Fruit fly (Drosophila melanogaster) ovary, adult (tissue): ENCODE measurements around the gene RtcB.

Experiments used
- CG17801 ChIP-seq: fragments of 200-800 bp; optimal IDR thresholded peaks from 2 replicates; lab custom pipeline; 2019; ENCODE audit warnings: missing biosample characterization, mild to moderate bottlenecking, missing genetic modification characterization, moderate library complexity; ENCODE audit not compliant: partially characterized antibody

RtcB gene

DNA sequence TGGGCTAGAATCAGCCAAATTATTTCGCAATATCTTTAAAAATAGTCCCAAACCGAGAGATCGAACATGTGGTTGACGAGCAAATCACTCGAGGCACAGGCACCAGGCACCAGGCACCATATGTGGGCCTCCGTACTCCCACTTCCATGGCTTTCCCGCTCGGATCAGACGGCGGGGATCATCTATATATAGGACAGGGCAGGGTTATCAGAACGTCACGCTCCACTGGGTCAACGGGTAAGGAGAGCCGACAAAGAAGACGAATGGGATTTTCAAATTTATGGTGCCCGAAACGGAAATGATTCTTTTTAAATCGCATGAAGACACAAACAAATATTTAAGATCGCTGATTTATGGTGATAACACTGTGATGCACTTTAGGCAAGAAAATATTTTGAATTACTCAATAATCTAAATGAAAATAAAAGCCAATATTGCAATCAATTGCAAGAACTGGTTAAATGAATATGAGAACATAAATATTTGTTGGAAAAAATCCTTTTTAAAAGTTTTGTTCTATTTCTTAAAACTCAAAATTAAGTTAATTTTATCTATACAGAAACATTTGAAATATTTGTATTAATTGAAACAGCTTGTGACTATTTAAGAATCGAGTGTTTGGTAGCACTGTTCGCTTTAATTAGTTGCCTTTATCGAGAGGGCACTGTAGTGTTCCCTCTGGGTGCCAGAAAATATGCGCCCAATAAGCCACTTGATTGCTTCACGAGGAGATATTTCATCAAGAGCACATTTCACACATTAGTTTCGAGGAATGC, 17.1 kb upstream of the RtcB start:
- TF ChIP-seq CG17801 (GFP tag; lab: Kevin White, UChicago): no peak

DNA sequence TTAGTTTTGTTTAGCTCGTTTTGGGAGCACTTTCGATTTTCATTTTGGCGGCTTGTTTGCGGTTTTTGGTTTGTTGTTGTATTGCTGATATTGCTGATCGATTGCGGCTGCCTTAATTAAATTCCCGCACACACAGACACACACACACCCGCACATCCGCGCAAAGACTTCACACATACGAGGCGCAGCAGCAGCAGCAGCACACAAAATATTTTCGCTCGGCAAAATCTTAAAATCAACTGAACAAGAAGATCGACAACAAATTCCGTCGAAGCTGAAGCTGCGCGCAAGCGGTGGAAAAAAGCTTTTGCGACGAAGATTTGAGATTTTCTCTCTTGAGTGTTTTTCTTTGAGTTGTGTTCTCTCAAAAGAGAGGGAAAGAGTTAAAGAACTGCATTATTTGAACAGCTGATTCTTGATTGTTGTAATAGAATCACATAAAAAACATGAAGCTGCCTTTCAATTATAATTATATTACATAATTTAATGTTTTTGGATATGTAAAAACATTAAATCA, 16.2 kb upstream of the RtcB start:
- TF ChIP-seq CG17801 (GFP tag; lab: Kevin White, UChicago): no peak

DNA sequence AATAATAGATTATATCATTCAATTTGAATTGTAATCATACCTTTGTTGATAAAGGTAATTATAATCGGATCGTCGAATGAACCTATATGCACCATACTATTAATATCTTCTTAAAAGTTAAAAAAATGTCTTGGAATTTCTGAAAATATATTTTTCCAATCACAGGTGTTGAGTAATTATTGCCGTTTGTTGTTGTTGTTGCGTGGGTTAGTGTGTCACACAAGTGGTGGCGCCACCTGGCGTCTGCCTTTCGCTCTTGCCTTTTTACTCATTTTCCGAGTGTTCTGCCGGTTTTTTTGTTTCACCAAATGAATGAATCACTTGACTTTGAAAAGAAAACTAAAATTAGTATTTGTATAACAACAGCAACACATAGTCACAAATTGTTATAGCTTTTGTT, 15.3 kb upstream of the RtcB start:
- TF ChIP-seq CG17801 (GFP tag; lab: Kevin White, UChicago): no peak

DNA sequence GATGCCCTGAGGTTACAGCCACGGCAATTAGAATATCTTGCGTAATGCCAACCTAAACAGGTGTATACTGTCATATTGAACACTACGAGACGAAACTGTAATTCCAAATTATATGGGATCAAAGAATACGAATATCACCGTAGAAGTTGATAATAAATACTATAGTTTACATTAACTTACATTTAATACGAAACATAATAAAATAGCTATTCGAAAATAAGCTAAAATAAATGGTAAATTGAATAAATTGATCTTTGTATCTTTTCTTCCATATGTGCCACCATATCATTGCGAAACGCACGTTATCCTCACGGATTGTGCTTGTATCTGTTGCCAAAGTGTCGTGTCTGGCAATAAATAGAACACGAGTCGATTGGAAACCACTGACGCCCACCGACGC, 14.6 kb upstream of the RtcB start:
- no peak for TF ChIP-seq CG17801 (GFP tag; lab: Kevin White, UChicago)

DNA sequence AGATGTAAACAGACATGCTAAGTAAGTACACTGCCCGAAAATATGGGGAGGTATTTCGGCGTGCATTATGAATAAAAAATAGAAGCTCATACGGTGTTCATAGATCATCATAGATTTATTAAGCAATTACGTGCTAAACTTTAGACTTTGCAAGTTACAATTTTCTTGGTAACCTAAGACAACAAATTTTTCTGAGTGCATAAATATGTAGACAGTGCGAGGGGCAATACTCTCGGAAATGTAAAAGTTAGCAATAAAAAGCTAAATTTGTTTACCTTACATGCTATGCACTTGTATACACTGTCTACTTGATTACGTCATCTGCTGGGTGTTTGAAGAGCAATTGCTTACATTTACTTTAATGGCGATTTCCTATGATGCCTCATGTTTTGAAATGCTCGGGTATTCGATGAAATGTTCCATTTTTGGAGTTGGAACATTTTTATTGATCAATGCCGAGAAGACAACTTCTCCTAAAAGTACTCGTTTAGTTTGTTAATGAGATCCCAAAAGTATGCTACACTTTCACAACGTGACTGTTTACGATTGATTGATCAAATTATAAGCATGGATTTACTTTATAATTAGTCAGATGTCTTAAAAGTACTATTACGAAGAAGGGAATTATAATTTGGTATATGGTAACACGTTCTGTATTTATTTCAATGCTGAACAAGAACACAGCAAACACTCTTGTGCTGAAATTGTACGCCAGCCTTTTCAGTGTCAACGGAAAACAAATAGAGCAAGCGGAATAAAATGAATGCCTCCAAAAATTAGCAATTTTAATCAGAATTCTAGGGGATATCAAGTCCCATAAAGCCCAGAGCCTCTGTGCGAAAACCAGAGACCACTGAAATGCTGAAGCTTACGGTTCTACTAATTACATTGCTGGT, 13.6 kb upstream of the RtcB start, which contains the start of gene Lectin-galC1:
Gene Lectin-galC1, plus strand, starts transcription at position 846 of the 896 bp plus-strand sequence.
- peak; percentile 41 for TF ChIP-seq CG17801 (GFP tag; lab: Kevin White, UChicago)

DNA sequence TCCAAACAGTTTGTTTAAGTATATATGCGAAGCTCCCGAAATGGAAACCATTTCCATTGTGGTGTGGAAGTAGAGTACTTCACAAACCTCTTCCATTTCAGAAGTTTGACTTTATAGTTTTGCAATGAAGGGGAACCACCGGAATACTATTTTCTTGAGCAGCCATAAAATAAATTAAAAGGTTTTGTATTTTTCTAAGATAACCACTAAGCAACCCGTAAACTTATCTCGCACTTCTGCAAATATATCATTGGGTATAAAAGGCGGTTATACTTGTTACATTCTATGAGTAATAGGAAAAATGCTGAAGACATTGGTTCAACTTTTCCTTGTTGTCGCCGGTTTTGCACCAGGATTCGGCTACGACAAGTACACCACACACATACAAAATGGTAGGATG, 12.4 kb upstream of the RtcB start, which contains the start of gene lectin-37Da:
Gene lectin-37Da, plus strand, starts transcription at position 301 of the 400 bp plus-strand sequence.
- no peak for TF ChIP-seq CG17801 (GFP tag; lab: Kevin White, UChicago)

DNA sequence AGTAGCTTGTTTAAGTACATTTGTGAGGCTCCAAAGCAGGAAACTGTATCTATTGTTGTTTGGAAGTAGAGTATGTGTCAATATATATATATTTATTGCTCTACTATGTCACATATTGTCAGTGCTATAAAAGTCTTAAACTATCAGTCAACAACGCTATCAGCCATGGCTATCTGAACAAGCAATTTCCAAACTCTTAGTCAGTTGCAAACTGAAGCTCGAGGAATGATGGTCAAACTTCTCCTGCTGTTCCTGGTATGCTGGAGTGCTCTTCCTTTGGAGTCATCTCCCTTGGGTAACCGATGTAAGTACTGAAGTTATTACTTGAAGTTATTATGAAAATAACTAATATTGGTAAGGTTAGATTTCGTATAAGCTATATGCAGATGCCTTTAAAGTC, 11.6 kb upstream of the RtcB start, which contains the start of gene lectin-37Db:
Gene lectin-37Db, plus strand, starts transcription at position 204 of the 400 bp plus-strand sequence.
- TF ChIP-seq CG17801 (GFP tag; lab: Kevin White, UChicago): no peak

DNA sequence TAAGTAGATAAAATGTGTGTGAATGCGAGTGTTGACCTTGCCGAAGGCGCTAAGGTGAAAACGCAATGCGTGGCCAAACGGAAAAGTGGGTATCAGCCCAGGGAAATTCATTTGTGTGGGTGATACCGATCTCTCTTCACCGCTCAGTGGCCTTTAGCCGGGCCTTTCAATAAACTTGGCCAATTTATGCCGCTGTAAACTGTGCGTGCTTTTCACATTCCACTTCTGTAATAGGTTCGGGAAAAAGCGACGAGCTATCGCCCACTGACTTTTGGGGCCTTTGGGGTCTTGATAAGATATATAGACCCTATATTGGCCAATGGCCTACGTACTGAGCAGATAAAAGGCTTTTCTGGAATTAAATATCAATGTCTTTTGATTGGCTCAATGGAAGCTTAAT, 8.9 kb upstream of the RtcB start:
- TF ChIP-seq CG17801 (GFP tag; lab: Kevin White, UChicago): no peak

DNA sequence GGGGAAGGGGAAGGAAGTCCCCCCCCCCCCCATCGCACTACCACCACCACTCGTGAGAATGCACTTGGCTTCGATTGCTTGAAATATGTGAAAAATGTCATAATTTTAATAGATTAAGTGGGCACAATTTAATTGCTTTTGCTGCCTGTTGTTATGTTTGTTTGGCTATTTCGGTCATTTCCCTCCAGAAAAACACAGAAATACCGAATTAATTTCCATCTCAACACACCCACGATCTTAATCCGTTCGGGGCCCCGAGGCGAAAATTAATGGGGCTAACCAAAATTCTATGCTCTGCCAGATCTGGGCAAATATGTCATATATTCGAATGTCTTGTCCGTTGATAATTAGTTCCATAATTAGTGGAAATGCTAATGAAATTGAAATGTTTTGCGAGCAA, 7.8 kb upstream of the RtcB start:
- no peak for TF ChIP-seq CG17801 (GFP tag; lab: Kevin White, UChicago)

DNA sequence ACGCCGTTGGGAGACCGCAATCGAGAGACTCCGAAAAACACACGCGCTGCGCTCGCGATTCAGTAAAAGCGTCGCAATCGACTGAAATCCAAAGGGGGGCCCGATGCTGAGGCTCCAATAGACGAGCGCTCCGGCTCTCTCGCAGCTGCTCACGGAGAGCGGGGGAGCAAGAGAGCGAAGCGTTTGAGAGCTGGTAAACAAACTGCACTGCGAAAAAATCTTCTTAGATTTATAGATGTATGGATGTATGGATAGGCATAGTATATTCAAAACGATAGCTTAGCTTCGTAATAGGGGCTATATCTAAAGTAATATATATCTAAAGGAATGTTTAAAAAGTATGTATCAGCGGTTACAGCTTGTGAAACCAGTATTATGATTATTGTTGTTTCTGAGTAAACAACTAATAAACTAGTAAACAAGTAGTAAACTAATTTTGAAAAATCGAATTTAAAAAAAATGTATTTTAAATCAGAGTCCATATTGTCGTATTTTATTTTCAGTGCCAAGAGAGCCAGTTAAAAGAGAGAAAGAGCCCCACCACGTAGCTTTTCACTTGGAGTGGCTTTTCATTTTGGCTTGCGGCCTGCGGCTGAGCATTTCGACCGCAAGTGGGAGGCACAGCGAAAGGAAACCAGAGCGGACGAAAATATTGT, 6.8 kb upstream of the RtcB start, which contains the start of the genes Alp12 and CG13085:
Gene Alp12, plus strand, starts transcription at position 584 of the 656 bp plus-strand sequence.
Gene CG13085, plus strand, starts transcription at position 584 of the 656 bp plus-strand sequence.
- TF ChIP-seq CG17801 (GFP tag; lab: Kevin White, UChicago): peak; percentile 91

DNA sequence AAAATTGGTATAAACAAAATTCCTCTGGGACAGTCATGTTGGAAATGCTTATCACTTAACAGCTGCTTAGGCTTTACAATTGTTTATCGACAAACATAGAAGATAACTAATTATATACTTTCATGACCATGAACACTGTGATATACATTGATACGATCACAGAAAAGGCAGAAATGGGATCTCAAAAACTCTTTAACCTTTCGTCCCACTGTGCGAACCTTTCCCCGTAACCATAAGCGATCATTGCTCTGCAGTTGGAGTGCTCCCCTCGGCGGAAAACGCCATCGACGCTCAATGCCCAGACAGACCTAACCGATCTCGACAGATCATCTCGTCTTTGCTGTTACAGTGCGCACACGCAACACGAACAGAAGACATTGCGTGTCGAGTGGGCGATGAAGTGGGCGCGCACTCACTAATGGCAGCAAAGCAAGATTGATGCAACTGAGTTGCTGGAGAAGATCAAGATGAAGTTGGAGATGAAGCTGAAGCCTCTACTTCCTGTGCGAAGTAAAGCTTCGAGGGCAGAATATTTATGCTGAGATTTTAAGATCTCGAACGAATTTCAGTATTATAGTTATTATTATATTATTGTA, 6.0 kb upstream of the RtcB start:
- TF ChIP-seq CG17801 (GFP tag; lab: Kevin White, UChicago): no peak

DNA sequence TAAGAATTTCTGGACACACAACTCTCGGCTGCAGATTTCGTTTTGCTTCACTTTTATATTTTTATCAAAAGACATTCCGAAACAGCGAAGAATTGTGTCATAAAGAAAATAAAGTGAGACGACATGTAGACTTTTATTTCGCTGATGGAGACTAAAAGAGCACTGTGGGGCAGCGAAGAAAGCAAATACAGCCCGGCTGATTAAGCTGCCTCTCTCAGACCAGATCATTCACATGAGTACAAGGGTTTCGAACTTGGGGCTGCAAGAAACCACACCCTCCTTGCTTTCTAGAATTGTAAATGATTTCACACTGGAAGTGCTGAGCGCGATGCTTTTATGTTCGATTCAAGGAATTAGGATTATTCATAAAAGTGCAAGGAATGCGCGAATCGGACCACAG, 5.3 kb upstream of the RtcB start:
- TF ChIP-seq CG17801 (GFP tag; lab: Kevin White, UChicago): peak; percentile 14

DNA sequence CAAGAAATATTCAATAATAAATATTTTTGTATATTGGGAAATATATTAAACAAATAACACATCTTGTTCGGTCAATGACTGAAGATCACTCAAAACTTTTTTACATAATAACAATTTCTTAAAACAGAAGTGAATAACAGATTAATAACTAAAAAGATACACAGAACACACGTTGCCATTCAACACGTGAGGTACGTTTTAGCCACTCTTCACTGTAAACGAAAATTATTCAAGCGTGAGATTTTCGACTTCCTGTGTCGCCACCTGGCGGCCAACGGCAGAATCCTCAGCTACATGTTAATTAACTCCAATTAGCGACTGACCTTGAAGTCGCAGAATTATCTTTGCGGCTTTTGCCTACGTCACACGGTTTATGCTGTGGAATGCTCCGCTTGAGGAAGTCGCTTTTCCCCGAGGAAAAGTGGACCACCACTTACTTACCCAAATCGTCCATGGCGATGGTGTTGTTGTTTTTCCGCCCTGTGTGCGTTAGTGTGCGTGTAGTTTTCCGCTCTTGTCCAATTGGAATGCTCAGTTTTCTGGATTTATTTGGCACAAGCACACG, 4.6 kb upstream of the RtcB start:
- peak; percentile 22 for TF ChIP-seq CG17801 (GFP tag; lab: Kevin White, UChicago)

DNA sequence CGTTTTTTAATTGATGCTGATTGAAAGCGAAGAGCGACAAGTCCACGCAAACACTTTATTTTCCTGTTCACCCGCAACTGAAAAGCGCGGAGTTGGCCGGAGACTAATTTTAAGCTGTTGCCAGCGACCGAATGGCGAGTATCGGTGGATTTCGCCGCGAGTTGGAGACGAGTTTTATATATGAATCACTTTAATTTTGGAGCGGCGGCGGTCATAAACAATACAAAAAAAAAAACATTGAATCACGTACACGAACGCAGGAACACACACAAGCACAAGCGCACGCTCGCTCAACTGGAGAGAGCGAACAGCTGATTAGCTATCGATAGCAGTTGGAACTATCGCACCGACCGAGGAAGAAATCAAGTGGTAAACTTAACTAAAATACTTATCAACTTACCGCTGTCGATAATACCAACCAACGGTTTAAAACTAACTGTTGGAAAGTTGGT, 4.1 kb upstream of the RtcB start, which contains the start of gene Pax:
Gene Pax, minus strand, starts transcription at position 267 of the 452 bp plus-strand sequence.
- TF ChIP-seq CG17801 (GFP tag; lab: Kevin White, UChicago): peak; percentile 6
